Worm (Caenorhabditis elegans) whole organism, L3 larva: ENCODE results near the gene srbc-44.

Experiments used
- R02D3.7 ChIP-seq: fragments of 150-350 bp; optimal IDR thresholded peaks from 2 replicates; lab custom pipeline; 2014; ENCODE audit warnings: missing biosample characterization, missing genetic modification characterization
- aly-2 ChIP-seq: fragments of 150-350 bp; optimal IDR thresholded peaks from 2 replicates; lab custom pipeline; 2014; ENCODE audit warnings: missing biosample characterization, missing genetic modification characterization
- ceh-28 ChIP-seq: fragments of 150-350 bp; optimal IDR thresholded peaks from 2 replicates; lab custom pipeline; 2014; ENCODE audit warnings: missing biosample characterization, missing genetic modification reagents, missing genetic modification characterization
- ceh-82 ChIP-seq: fragments of 150-350 bp; optimal IDR thresholded peaks from 2 replicates; lab custom pipeline; 2014; ENCODE audit warnings: missing biosample characterization, missing genetic modification characterization
- egl-27 ChIP-seq: sonication (generic microtip); optimal IDR thresholded peaks from 4 replicates; lab custom pipeline; 2017; ENCODE audit warnings: missing biosample characterization, missing genetic modification reagents, missing genetic modification characterization
- egl-5 ChIP-seq: fragments of 150-350 bp; optimal IDR thresholded peaks from 2 replicates; lab custom pipeline; 2017; ENCODE audit warnings: missing biosample characterization, missing genetic modification reagents, missing genetic modification characterization, inconsistent platforms
- elt-1 ChIP-seq: fragments of 150-350 bp; optimal IDR thresholded peaks from 2 replicates; lab custom pipeline; 2014; ENCODE audit warnings: missing biosample characterization, missing genetic modification characterization
- elt-2 ChIP-seq: sonication (generic microtip); optimal IDR thresholded peaks from 2 replicates; lab custom pipeline; 2016; ENCODE audit warnings: missing genetic modification reagents, mild to moderate bottlenecking, missing genetic modification characterization, missing compliant biosample characterization
- elt-3 ChIP-seq, 3 experiments: fragments of 150-350 bp in 1 of 3; sonication (generic microtip) in 2 of 3; optimal IDR thresholded peaks; 2 replicates in 2 of 3; 4 replicates in 1 of 3; lab custom pipeline; 2014 to 2017; ENCODE audit warnings: missing biosample characterization in 3 of 3, missing genetic modification characterization in 3 of 3
- eor-1 ChIP-seq, 2 experiments: fragments of 150-350 bp; optimal IDR thresholded peaks; 2 replicates each; lab custom pipeline; 2014 to 2018; ENCODE audit warnings: missing biosample characterization in 2 of 2, missing genetic modification characterization in 2 of 2
- fkh-10 ChIP-seq: sonication (generic microtip); optimal IDR thresholded peaks from 2 replicates; lab custom pipeline; 2017; ENCODE audit warnings: missing biosample characterization, missing genetic modification reagents, missing genetic modification characterization
- hmg-11 ChIP-seq: sonication (generic microtip); optimal IDR thresholded peaks from 2 replicates; lab custom pipeline; 2016; ENCODE audit warnings: missing genetic modification characterization, missing compliant biosample characterization
- jun-1 ChIP-seq: fragments of 150-350 bp; optimal IDR thresholded peaks from 2 replicates; lab custom pipeline; 2014; ENCODE audit warnings: missing biosample characterization, missing genetic modification reagents, missing genetic modification characterization
- lin-39 ChIP-seq: fragments of 150-350 bp; optimal IDR thresholded peaks from 2 replicates; lab custom pipeline; 2018; ENCODE audit warnings: missing biosample characterization, missing genetic modification reagents, missing genetic modification characterization
- lsy-12 ChIP-seq: sonication (generic microtip); optimal IDR thresholded peaks from 2 replicates; lab custom pipeline; 2016; ENCODE audit warnings: mild to moderate bottlenecking, missing genetic modification characterization, missing compliant biosample characterization
- mdl-1 ChIP-seq: fragments of 150-350 bp; optimal IDR thresholded peaks from 2 replicates; lab custom pipeline; 2014; ENCODE audit warnings: missing biosample characterization, missing genetic modification characterization
- mml-1 ChIP-seq: fragments of 150-350 bp; sonication (generic microtip); optimal IDR thresholded peaks from 3 replicates; lab custom pipeline; 2014; ENCODE audit warnings: missing biosample characterization, missing genetic modification characterization
- nfya-1 ChIP-seq: sonication (generic microtip); optimal IDR thresholded peaks from 2 replicates; lab custom pipeline; 2017; ENCODE audit warnings: missing genetic modification characterization, mild to moderate bottlenecking, missing compliant biosample characterization, antibody characterized with exemption, moderate library complexity; ENCODE audit not compliant: insufficient read depth
- nhr-11 ChIP-seq: fragments of 150-350 bp; optimal IDR thresholded peaks from 2 replicates; lab custom pipeline; 2014; ENCODE audit warnings: missing biosample characterization, missing genetic modification characterization
- nhr-25 ChIP-seq: sonication (generic microtip); optimal IDR thresholded peaks from 2 replicates; lab custom pipeline; 2017; ENCODE audit warnings: missing biosample characterization, missing genetic modification characterization
- nhr-28 ChIP-seq: fragments of 150-350 bp; optimal IDR thresholded peaks from 2 replicates; lab custom pipeline; 2014; ENCODE audit warnings: missing biosample characterization, missing genetic modification characterization
- nhr-43 ChIP-seq: sonication (generic microtip); optimal IDR thresholded peaks from 2 replicates; lab custom pipeline; 2016; ENCODE audit warnings: mild to moderate bottlenecking, missing genetic modification characterization, missing compliant biosample characterization; ENCODE audit not compliant: poor library complexity, severe bottlenecking
- nhr-67 ChIP-seq: fragments of 150-350 bp; optimal IDR thresholded peaks from 2 replicates; lab custom pipeline; 2014; ENCODE audit warnings: missing biosample characterization, missing genetic modification characterization
- nhr-76 ChIP-seq: fragments of 150-350 bp; sonication (generic microtip); optimal IDR thresholded peaks from 5 replicates; lab custom pipeline; 2014; ENCODE audit warnings: missing biosample characterization, missing genetic modification characterization
- pha-4 ChIP-seq: fragments of 150-350 bp; optimal IDR thresholded peaks from 2 replicates; lab custom pipeline; 2014; ENCODE audit warnings: missing biosample characterization, missing genetic modification reagents, missing genetic modification characterization
- pqm-1 ChIP-seq: fragments of 150-350 bp; optimal IDR thresholded peaks from 2 replicates; lab custom pipeline; 2017; ENCODE audit warnings: missing biosample characterization, missing genetic modification characterization, inconsistent platforms
- sea-2 ChIP-seq: fragments of 150-350 bp; sonication (generic microtip); optimal IDR thresholded peaks from 4 replicates; lab custom pipeline; 2014; ENCODE audit warnings: missing biosample characterization, missing genetic modification reagents, missing genetic modification characterization
- skn-1 ChIP-seq: fragments of 150-350 bp; optimal IDR thresholded peaks from 2 replicates; lab custom pipeline; 2014; ENCODE audit warnings: missing biosample characterization, missing genetic modification characterization
- snpc-4 ChIP-seq: fragments of 150-350 bp; optimal IDR thresholded peaks from 2 replicates; lab custom pipeline; 2014; ENCODE audit warnings: missing biosample characterization, missing genetic modification characterization
- tbx-2 ChIP-seq: sonication (generic microtip); optimal IDR thresholded peaks from 2 replicates; lab custom pipeline; 2016; ENCODE audit warnings: mild to moderate bottlenecking, missing genetic modification characterization, missing compliant biosample characterization
- unc-39 ChIP-seq: sonication (generic microtip); optimal IDR thresholded peaks from 4 replicates; lab custom pipeline; 2017; ENCODE audit warnings: missing biosample characterization, missing genetic modification characterization
- ztf-11 ChIP-seq: fragments of 150-350 bp; optimal IDR thresholded peaks from 2 replicates; lab custom pipeline; 2014; ENCODE audit warnings: missing biosample characterization, missing genetic modification characterization

The srbc-44 gene

DNA sequence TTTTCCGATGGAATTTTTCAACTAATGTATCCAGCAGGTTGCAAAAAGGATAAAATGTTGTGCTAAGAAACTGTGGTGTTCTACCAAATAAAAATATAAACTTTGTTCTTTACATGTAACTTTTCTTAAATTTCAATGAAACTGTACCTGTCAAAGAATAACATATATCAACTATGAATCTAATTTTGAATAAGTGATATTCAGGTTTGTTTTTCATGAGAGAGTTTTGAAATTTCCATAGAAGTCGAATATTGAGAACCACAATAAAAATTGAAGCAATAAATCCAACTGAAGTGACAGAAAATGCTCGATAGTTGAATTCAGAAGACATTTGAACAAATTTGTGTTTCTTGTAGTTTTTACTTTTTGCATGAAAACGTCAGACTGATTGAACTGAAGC lies 1.8 kb upstream of the srbc-44 start, which contains the start of gene srbc-43:
Gene srbc-43 (minus strand): TSS at position 331 of the 400 bp plus-strand sequence.
- TF ChIP-seq unc-39 (tag; lab: Kevin White, UChicago) (no peak), snpc-4 (tag; lab: Kevin White, UChicago) (no peak), pha-4 (tag; lab: Kevin White, UChicago) (no peak), mdl-1 (tag; lab: Kevin White, UChicago) (no peak), nhr-25 (tag; lab: Kevin White, UChicago) (no peak), ztf-11 (tag; lab: Kevin White, UChicago) (no peak), eor-1 (tag; optimal IDR thresholded peaks at IDR 0.05; lab: Kevin White, UChicago) (no peak), ceh-82 (no peak), elt-1 (tag; lab: Kevin White, UChicago) (no peak)

DNA sequence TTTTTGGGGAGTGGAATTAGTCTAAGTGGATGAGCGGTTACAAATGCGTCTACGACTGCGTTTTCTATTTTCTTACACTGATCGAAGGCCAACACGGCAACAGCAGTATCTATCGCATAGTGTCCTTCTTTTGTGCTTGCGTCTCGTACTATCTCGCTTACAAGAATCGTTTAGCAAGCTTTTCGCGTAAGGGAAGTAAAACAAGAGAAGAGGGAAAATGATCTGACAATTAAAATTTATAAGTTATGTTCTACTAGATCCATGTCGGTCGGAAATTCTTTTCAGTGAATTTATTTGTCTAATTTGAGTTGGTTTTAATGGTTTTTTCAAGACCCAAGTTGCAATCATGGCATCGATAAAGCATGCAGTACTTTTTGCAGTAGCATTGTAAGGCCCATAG lies 1.3 kb downstream of the srbc-44 start, which contains the start of gene fkb-4:
Gene fkb-4 (minus strand): TSS at position 101 of the 400 bp plus-strand sequence.
- no peak for TF ChIP-seq fkh-10 (GFP tag; lab: Kevin White, UChicago)
- TF ChIP-seq nhr-25 (tag; lab: Kevin White, UChicago): peak; percentile 44

- TF ChIP-seq ceh-82 (no peak), nhr-11 (tag; lab: Kevin White, UChicago) (no peak), ceh-28 (tag; lab: Kevin White, UChicago) (no peak), sea-2 (GFP tag; lab: Kevin White, UChicago) (no peak)
Observed at ce11 chrV:12786340-12786739, 2.0 kb downstream of the srbc-44 start.

DNA sequence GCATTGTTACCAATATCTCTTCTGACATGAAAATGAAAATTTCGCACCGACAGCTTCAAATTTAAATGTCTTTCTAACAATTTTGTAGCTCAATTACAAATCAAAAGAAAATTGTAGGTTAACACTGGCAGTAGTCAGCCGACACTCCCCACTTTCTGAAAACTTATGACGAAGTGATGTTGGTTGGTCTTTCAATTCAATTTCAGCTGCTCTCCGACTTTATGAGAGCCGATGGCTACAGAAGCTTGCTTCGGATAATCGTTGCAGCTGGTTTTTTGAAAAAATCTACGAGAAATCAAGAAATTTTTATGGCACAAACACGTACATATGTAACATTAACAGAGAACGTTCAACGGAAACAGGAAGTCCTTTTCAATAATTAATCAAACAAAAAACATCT lies 3.5 kb downstream of the srbc-44 start, which contains the start of gene sre-20:
Gene sre-20 (minus strand): TSS at position 101 of the 400 bp plus-strand sequence.
- no peak for TF ChIP-seq elt-2 (tag; lab: Kevin White, UChicago)
- TF ChIP-seq nhr-76 (tag; lab: Kevin White, UChicago): no peak
- TF ChIP-seq nhr-67: no peak
- TF ChIP-seq nhr-28: no peak
- no peak for TF ChIP-seq egl-5 (tag; lab: Kevin White, UChicago)
- no peak for TF ChIP-seq fkh-10 (GFP tag; lab: Kevin White, UChicago)
- no peak for TF ChIP-seq nhr-25 (tag; lab: Kevin White, UChicago)

ce11 chrV:12780248-12780647 lies 8.1 kb downstream of the srbc-44 start:
- TF ChIP-seq lsy-12 (tag; lab: Kevin White, UChicago) (peak; percentile 57), jun-1 (tag; lab: Kevin White, UChicago) (no peak), R02D3.7 (no peak), skn-1 (tag; lab: Kevin White, UChicago) (no peak), nhr-43 (tag; lab: Kevin White, UChicago) (peak; percentile 29), ceh-82 (peak; percentile 35), hmg-11 (peak; percentile 64), pha-4 (tag; lab: Kevin White, UChicago) (peak; percentile 33), pqm-1 (tag; lab: Kevin White, UChicago) (peak; percentile 7), lin-39 (tag; lab: Kevin White, UChicago) (peak; percentile 1), egl-5 (tag; lab: Kevin White, UChicago) (no peak), aly-2 (no peak), tbx-2 (peak; percentile 22), elt-2 (tag; lab: Kevin White, UChicago) (peak; percentile 28), nfya-1 (tag; lab: Kevin White, UChicago) (peak; percentile 49)

DNA sequence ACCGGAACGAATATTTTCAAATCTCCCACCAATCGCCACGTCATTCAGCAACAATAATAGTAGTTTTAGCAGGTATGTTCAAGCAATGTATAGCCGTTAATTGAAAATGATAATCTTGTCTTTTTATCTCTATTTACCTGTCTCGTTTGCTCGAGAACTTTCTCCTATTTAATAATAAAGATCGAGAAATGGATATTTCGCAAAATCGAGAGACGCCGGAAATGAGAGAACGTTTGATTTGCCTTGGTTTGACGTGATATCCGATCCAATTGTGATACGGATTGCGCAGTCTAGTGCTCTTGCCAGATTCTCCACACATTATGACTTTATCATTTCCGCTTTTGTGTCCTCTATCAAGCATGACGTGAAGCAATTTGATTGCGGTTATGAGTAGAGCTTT lies 14.5 kb downstream of the srbc-44 start:
- TF ChIP-seq skn-1 (tag; lab: Kevin White, UChicago) (no peak), nhr-76 (tag; lab: Kevin White, UChicago) (no peak), elt-3 (tag; optimal IDR thresholded peaks at IDR 0.05; lab: Kevin White, UChicago) (no peak), nhr-28 (no peak), egl-27 (tag; lab: Kevin White, UChicago) (no peak), mml-1 (tag; lab: Kevin White, UChicago) (no peak), ztf-11 (tag; lab: Kevin White, UChicago) (no peak)
